Fruit fly (Drosophila melanogaster) whole organism, embryonic: Measurements from ENCODE around the gene fzy.
A peak's percentile ranks its signal among the peaks of the same experiment; 100 is the strongest.

Source experiments
- Atf3 ChIP-seq: fragments of 200-800 bp; sonication (Bioruptor generic); optimal IDR thresholded peaks from 3 replicates; lab custom pipeline; 2016; ENCODE audit warnings: missing biosample characterization, missing genetic modification characterization
- B-H2 ChIP-seq: fragments of 200-800 bp; sonication (Bioruptor generic); optimal IDR thresholded peaks from 2 replicates; lab custom pipeline; 2018; ENCODE audit warnings: missing biosample characterization, mild to moderate bottlenecking, missing genetic modification characterization
- Blimp-1 ChIP-seq: fragments of 200-800 bp; sonication (Bioruptor generic); optimal IDR thresholded peaks from 3 replicates; lab custom pipeline; 2018; ENCODE audit warnings: missing biosample characterization, missing genetic modification characterization, mild to moderate bottlenecking, moderate library complexity, missing genetic modification reagents
- Bteb2 ChIP-seq: fragments of 200-800 bp; sonication (Bioruptor generic); optimal IDR thresholded peaks from 2 replicates; lab custom pipeline; 2016; ENCODE audit warnings: missing biosample characterization, missing genetic modification characterization
- CG1024 ChIP-seq: fragments of 200-800 bp; sonication (Bioruptor generic); IDR thresholded peaks from 2 replicates; pipeline ENCODE4 v1.3.6; 2022; ENCODE audit warnings: missing biosample characterization, missing genetic modification characterization
- CG11398 ChIP-seq: fragments of 200-800 bp; sonication (Bioruptor generic); optimal IDR thresholded peaks from 2 replicates; lab custom pipeline; 2016; ENCODE audit warnings: missing biosample characterization, missing genetic modification characterization
- CG14860 ChIP-seq: fragments of 200-800 bp; sonication (Bioruptor generic); IDR thresholded peaks from 3 replicates; pipeline ENCODE4 v1.3.6; 2022; ENCODE audit warnings: missing biosample characterization, missing genetic modification characterization; ENCODE audit not compliant: partially characterized antibody
- CG17361 ChIP-seq: fragments of 200-800 bp; sonication (Bioruptor generic); IDR thresholded peaks from 3 replicates; pipeline ENCODE4 v1.3.6; 2022; ENCODE audit warnings: missing biosample characterization, missing genetic modification characterization
- CG17568 ChIP-seq: fragments of 200-800 bp; sonication (Bioruptor generic); optimal IDR thresholded peaks from 2 replicates; lab custom pipeline; 2018; ENCODE audit warnings: missing biosample characterization, mild to moderate bottlenecking, missing genetic modification characterization, moderate library complexity
- CG18011 ChIP-seq: fragments of 200-800 bp; sonication (Bioruptor generic); optimal IDR thresholded peaks from 2 replicates; lab custom pipeline; 2017; ENCODE audit warnings: missing biosample characterization, missing genetic modification characterization, mild to moderate bottlenecking, moderate library complexity, missing genotype
- CG18262 ChIP-seq: fragments of 200-800 bp; optimal IDR thresholded peaks from 3 replicates; lab custom pipeline; 2019; ENCODE audit warnings: missing biosample characterization, mild to moderate bottlenecking, missing genetic modification characterization, moderate library complexity
- CG2889 ChIP-seq: fragments of 200-800 bp; sonication (Bioruptor generic); IDR thresholded peaks from 3 replicates; pipeline ENCODE4 v1.3.6; 2022; ENCODE audit warnings: missing biosample characterization, missing genetic modification characterization
- CG3065 ChIP-seq: fragments of 200-800 bp; sonication (Bioruptor generic); optimal IDR thresholded peaks from 2 replicates; lab custom pipeline; 2016; ENCODE audit warnings: missing biosample characterization, missing genetic modification characterization
- CG31365 ChIP-seq: fragments of 200-800 bp; sonication (Bioruptor generic); optimal IDR thresholded peaks from 2 replicates; lab custom pipeline; 2018; ENCODE audit warnings: missing biosample characterization, mild to moderate bottlenecking, missing genetic modification characterization
- CG5245 ChIP-seq: fragments of 200-800 bp; sonication (Bioruptor generic); optimal IDR thresholded peaks from 3 replicates; lab custom pipeline; 2016; ENCODE audit warnings: missing biosample characterization, missing genetic modification characterization
- CG6175 ChIP-seq: fragments of 200-800 bp; sonication (Bioruptor generic); IDR thresholded peaks from 3 replicates; pipeline ENCODE4 v1.3.6; 2022; ENCODE audit warnings: missing biosample characterization, missing genetic modification characterization
- CG6683 ChIP-seq: fragments of 200-800 bp; sonication (Bioruptor generic); optimal IDR thresholded peaks from 2 replicates; lab custom pipeline; 2017; ENCODE audit warnings: missing biosample characterization, mild to moderate bottlenecking, missing genetic modification characterization, missing genetic modification reagents
- CG6689 ChIP-seq: fragments of 200-800 bp; sonication (Bioruptor generic); IDR thresholded peaks from 2 replicates; pipeline ENCODE4 v1.3.6; 2022; ENCODE audit warnings: missing biosample characterization, missing genetic modification characterization
- CG6765 ChIP-seq: fragments of 200-800 bp; sonication (Bioruptor generic); optimal IDR thresholded peaks from 3 replicates; lab custom pipeline; 2017; ENCODE audit warnings: missing biosample characterization, mild to moderate bottlenecking, missing genetic modification characterization
- CG8944 ChIP-seq: fragments of 200-800 bp; sonication (Bioruptor generic); optimal IDR thresholded peaks from 3 replicates; lab custom pipeline; 2016; ENCODE audit warnings: missing biosample characterization, missing genetic modification characterization
- Chrac-16 ChIP-seq: fragments of 200-800 bp; sonication (Bioruptor generic); optimal IDR thresholded peaks from 3 replicates; lab custom pipeline; 2016; ENCODE audit warnings: missing biosample characterization, missing genetic modification characterization
- CrebB ChIP-seq: fragments of 200-800 bp; sonication (Bioruptor generic); optimal IDR thresholded peaks from 3 replicates; lab custom pipeline; 2018; ENCODE audit warnings: missing biosample characterization, mild to moderate bottlenecking, missing genetic modification characterization
- Deaf1 ChIP-seq: fragments of 200-800 bp; optimal IDR thresholded peaks from 3 replicates; lab custom pipeline; 2019; ENCODE audit warnings: missing biosample characterization, mild to moderate bottlenecking, missing genetic modification characterization, moderate library complexity
- Drgx ChIP-seq: fragments of 200-800 bp; sonication (Bioruptor generic); IDR thresholded peaks from 2 replicates; pipeline ENCODE4 v1.3.6; 2022; ENCODE audit warnings: missing biosample characterization, missing genetic modification characterization
- Eip74EF ChIP-seq, 2 experiments: fragments of 200-800 bp in 1 of 2; fragments of >200 bp in 1 of 2; sonication (Bioruptor generic) in 1 of 2; optimal IDR thresholded peaks; 2 replicates each; lab custom pipeline; 2017 to 2019; ENCODE audit warnings: missing biosample characterization in 2 of 2, missing genetic modification characterization in 2 of 2, mild to moderate bottlenecking in 1 of 2, moderate library complexity in 1 of 2
- Fer3 ChIP-seq: fragments of 200-800 bp; sonication (Bioruptor generic); optimal IDR thresholded peaks from 2 replicates; lab custom pipeline; 2018; ENCODE audit warnings: missing biosample characterization, mild to moderate bottlenecking, missing genetic modification characterization, moderate library complexity
- HHEX ChIP-seq: fragments of 200-800 bp; sonication (Bioruptor generic); optimal IDR thresholded peaks from 3 replicates; lab custom pipeline; 2017; ENCODE audit warnings: missing biosample characterization, mild to moderate bottlenecking, missing genetic modification characterization, missing genetic modification reagents
- Lhr ChIP-seq: fragments of 200-800 bp; sonication (Bioruptor generic); optimal IDR thresholded peaks from 3 replicates; lab custom pipeline; 2017; ENCODE audit warnings: mild to moderate bottlenecking, missing biosample characterization, missing genetic modification reagents, missing genetic modification characterization
- Sin3A ChIP-seq: fragments of >200 bp; optimal IDR thresholded peaks from 2 replicates; lab custom pipeline; 2018
- Taf1 ChIP-seq: fragments of 200-800 bp; sonication (Bioruptor generic); IDR thresholded peaks from 2 replicates; pipeline ENCODE4 v1.3.6; 2022; ENCODE audit warnings: missing biosample characterization, missing genetic modification characterization
- YL-1 ChIP-seq: fragments of 200-800 bp; sonication (Bioruptor generic); optimal IDR thresholded peaks from 3 replicates; lab custom pipeline; 2017; ENCODE audit warnings: missing biosample characterization, mild to moderate bottlenecking, missing genetic modification characterization
- cad ChIP-seq: fragments of >200 bp; optimal IDR thresholded peaks from 2 replicates; lab custom pipeline; 2017; ENCODE audit warnings: missing biosample characterization, missing genetic modification characterization
- crol ChIP-seq: fragments of 200-800 bp; sonication (Bioruptor generic); IDR thresholded peaks from 2 replicates; pipeline ENCODE4 v1.3.6; 2022; ENCODE audit warnings: missing biosample characterization, missing genetic modification characterization
- da ChIP-seq: fragments of 200-800 bp; sonication (Bioruptor generic); optimal IDR thresholded peaks from 2 replicates; lab custom pipeline; 2016; ENCODE audit warnings: missing biosample characterization, missing genetic modification characterization
- dati ChIP-seq: fragments of 200-800 bp; sonication (Bioruptor generic); IDR thresholded peaks from 2 replicates; pipeline ENCODE4 v1.3.6; 2022; ENCODE audit warnings: missing biosample characterization, missing genetic modification characterization
- dpn ChIP-seq, 2 experiments: fragments of 200-800 bp; sonication (Bioruptor generic); optimal IDR thresholded peaks; 3 replicates each; lab custom pipeline; 2016; ENCODE audit warnings: missing biosample characterization in 2 of 2, missing genetic modification characterization in 2 of 2
- ems ChIP-seq: fragments of 200-800 bp; sonication (Bioruptor generic); optimal IDR thresholded peaks from 3 replicates; lab custom pipeline; 2016; ENCODE audit warnings: missing biosample characterization, missing genetic modification characterization
- esg ChIP-seq: fragments of 200-800 bp; sonication (Bioruptor generic); conservative IDR thresholded peaks from 2 replicates; pipeline ENCODE4 v1.3.6; 2022; ENCODE audit warnings: missing biosample characterization, missing genetic modification characterization
- fru ChIP-seq: fragments of >200 bp; optimal IDR thresholded peaks from 2 replicates; lab custom pipeline; 2017
- grau ChIP-seq: fragments of 200-800 bp; optimal IDR thresholded peaks from 3 replicates; lab custom pipeline; 2019; ENCODE audit warnings: missing biosample characterization, mild to moderate bottlenecking, missing genetic modification characterization, moderate library complexity
- mam ChIP-seq: fragments of 200-800 bp; sonication (Bioruptor generic); optimal IDR thresholded peaks from 3 replicates; lab custom pipeline; 2016; ENCODE audit warnings: missing biosample characterization, missing genetic modification characterization
- nerfin-2 ChIP-seq: fragments of 200-800 bp; sonication (Bioruptor generic); IDR thresholded peaks from 2 replicates; pipeline ENCODE4 v1.3.6; 2022; ENCODE audit warnings: missing biosample characterization, missing genetic modification characterization; ENCODE audit not compliant: partially characterized antibody
- ranshi ChIP-seq: fragments of 200-800 bp; sonication (Bioruptor generic); IDR thresholded peaks from 2 replicates; pipeline ENCODE4 v1.3.6; 2022; ENCODE audit warnings: missing biosample characterization, missing genetic modification characterization
- row ChIP-seq: fragments of 200-800 bp; sonication (Bioruptor generic); IDR thresholded peaks from 3 replicates; pipeline ENCODE4 v1.3.6; 2022; ENCODE audit warnings: missing biosample characterization, missing genetic modification characterization
- sob ChIP-seq: fragments of 200-800 bp; sonication (Bioruptor generic); IDR thresholded peaks from 2 replicates; pipeline ENCODE4 v1.3.6; 2022; ENCODE audit warnings: missing biosample characterization, missing genetic modification characterization
- sqz ChIP-seq: fragments of 200-800 bp; sonication (Bioruptor generic); optimal IDR thresholded peaks from 3 replicates; lab custom pipeline; 2018; ENCODE audit warnings: missing biosample characterization, mild to moderate bottlenecking, missing genetic modification characterization
- stwl ChIP-seq: fragments of 200-800 bp; sonication (Bioruptor generic); optimal IDR thresholded peaks from 3 replicates; lab custom pipeline; 2018; ENCODE audit warnings: missing biosample characterization, mild to moderate bottlenecking, missing genetic modification characterization, moderate library complexity
- unc-4 ChIP-seq: fragments of 200-800 bp; sonication (Bioruptor generic); IDR thresholded peaks from 2 replicates; pipeline ENCODE4 v1.3.6; 2022; ENCODE audit warnings: missing biosample characterization, missing genetic modification characterization; ENCODE audit not compliant: partially characterized antibody
- wek ChIP-seq: fragments of 200-800 bp; sonication (Bioruptor generic); optimal IDR thresholded peaks from 3 replicates; lab custom pipeline; 2018; ENCODE audit warnings: missing biosample characterization, mild to moderate bottlenecking, missing genetic modification characterization, moderate library complexity

The fzy gene

dm6 chr2L:16352585-16353580 is 42.1 kb downstream of the fzy start, which contains the start of the genes Hyls1, chif and CG4455 (continued):
- TF ChIP-seq YL-1 (GFP tag; lab: Kevin White, UChicago) (peak; percentile 11), CrebB (no peak), B-H2 (peak; percentile 58), CG2889 (GFP tag; lab: Robert Waterston, UW) (no peak), CG6683 (no peak), unc-4 (peak; percentile 89), Bteb2 (GFP tag; lab: Kevin White, UChicago) (no peak), fru (lab: Kevin White, UChicago) (no peak), CG5245 (peak; percentile 29), crol (GFP tag; lab: Robert Waterston, UW) (no peak), CG18262 (tag; lab: Kevin White, UChicago) (peak; percentile 51), CG3065 (GFP tag; lab: Kevin White, UChicago) (no peak), CG11398 (no peak), Taf1 (no peak), cad (no peak), sob (GFP tag; lab: Robert Waterston, UW) (no peak), HHEX (GFP tag; lab: Kevin White, UChicago) (no peak), Deaf1 (peak; percentile 61), row (GFP tag; lab: Robert Waterston, UW) (peak; percentile 92), Eip74EF (GFP tag; optimal IDR thresholded peaks at IDR 0.05; lab: Kevin White, UChicago) (no peak), CG8944 (GFP tag; lab: Kevin White, UChicago) (no peak), CG6175 (GFP tag; lab: Robert Waterston, UW) (0 out of 3 replicates have a peak, but pooled peaks have one; percentile 7), CG6689 (GFP tag; lab: Robert Waterston, UW) (no peak), ranshi (GFP tag; lab: Robert Waterston, UW) (no peak), wek (GFP tag; lab: Kevin White, UChicago) (no peak), mam (GFP tag; lab: Kevin White, UChicago) (no peak), nerfin-2 (GFP tag; lab: Robert Waterston, UW) (peak; percentile 80), CG17568 (GFP tag; lab: Kevin White, UChicago) (no peak), Chrac-16 (GFP tag; lab: Kevin White, UChicago) (peak; percentile 36), CG6765 (GFP tag; lab: Kevin White, UChicago) (no peak), Blimp-1 (GFP tag; lab: Kevin White, UChicago) (peak; percentile 17), CG1024 (GFP tag; lab: Robert Waterston, UW) (no peak), esg (GFP tag; lab: Robert Waterston, UW) (no peak), CG31365 (no peak), sqz (GFP tag; lab: Kevin White, UChicago) (peak; percentile 15), ems (GFP tag; lab: Kevin White, UChicago) (peak; percentile 21), CG14860 (peak; percentile 92), stwl (peak; percentile 71), Sin3A (lab: Kevin White, UChicago) (peak; percentile 98), CG18011 (GFP tag; lab: Kevin White, UChicago) (no peak), da (GFP tag; lab: Kevin White, UChicago) (no peak), grau (tag; lab: Kevin White, UChicago) (no peak), Fer3 (no peak), Lhr (peak; percentile 47), CG17361 (GFP tag; lab: Robert Waterston, UW) (peak; percentile 59; the same call in 2 of the 3 replicates), Drgx (no peak), dpn (GFP tag; optimal IDR thresholded peaks at IDR 0.05; lab: Kevin White, UChicago) (peak in 1 of 2 experiments; percentile 30), dati (GFP tag; lab: Robert Waterston, UW) (no peak), Atf3 (GFP tag; lab: Kevin White, UChicago) (no peak)
